Worm (Caenorhabditis elegans) whole organism, midembryonic: ENCODE measurements around the gene F36D3.5.

Experiments
- T22C8.4 ChIP-seq: fragments of 200-800 bp; sonication (Bioruptor generic); IDR thresholded peaks from 2 replicates; pipeline ENCODE4 v1.3.6; 2022; ENCODE audit warnings: missing genetic modification characterization, missing compliant biosample characterization
- cog-1 ChIP-seq: sonication (generic microtip); optimal IDR thresholded peaks from 2 replicates; lab custom pipeline; 2016; ENCODE audit warnings: missing genetic modification characterization, missing compliant biosample characterization
- flt-1 ChIP-seq: fragments of 200-800 bp; sonication (Bioruptor generic); IDR thresholded peaks from 2 replicates; pipeline ENCODE4 v1.3.6; 2022; ENCODE audit warnings: missing genetic modification characterization, missing compliant biosample characterization
- klf-2 ChIP-seq: fragments of 200-800 bp; sonication (Bioruptor generic); conservative IDR thresholded peaks from 2 replicates; pipeline ENCODE4 v1.3.6; 2022; ENCODE audit warnings: missing genetic modification reagents, missing genetic modification characterization, missing compliant biosample characterization
- med-1 ChIP-seq: sonication (generic microtip); optimal IDR thresholded peaks from 2 replicates; lab custom pipeline; 2017; ENCODE audit warnings: missing genetic modification characterization, mild to moderate bottlenecking, missing compliant biosample characterization, antibody characterized with exemption, missing genetic modification reagents; ENCODE audit not compliant: insufficient read depth
- ref-1 ChIP-seq: fragments of 200-800 bp; sonication (Bioruptor generic); conservative IDR thresholded peaks from 2 replicates; pipeline ENCODE4 v1.3.6; 2022; ENCODE audit warnings: missing genetic modification reagents, missing genetic modification characterization, missing compliant biosample characterization
- tab-1 ChIP-seq: fragments of 200-800 bp; sonication (Bioruptor generic); IDR thresholded peaks from 2 replicates; pipeline ENCODE4 v1.3.6; 2022; ENCODE audit warnings: missing genetic modification characterization, missing compliant biosample characterization
- ztf-23 ChIP-seq: fragments of 200-800 bp; sonication (Bioruptor generic); IDR thresholded peaks from 2 replicates; pipeline ENCODE4 v1.3.6; 2022; ENCODE audit warnings: missing genetic modification reagents, missing genetic modification characterization, missing compliant biosample characterization
- ztf-29 ChIP-seq: fragments of 200-800 bp; sonication (Bioruptor generic); IDR thresholded peaks from 2 replicates; pipeline ENCODE4 v1.3.6; 2022; ENCODE audit warnings: missing genetic modification reagents, missing genetic modification characterization, missing compliant biosample characterization

Gene F36D3.5

DNA sequence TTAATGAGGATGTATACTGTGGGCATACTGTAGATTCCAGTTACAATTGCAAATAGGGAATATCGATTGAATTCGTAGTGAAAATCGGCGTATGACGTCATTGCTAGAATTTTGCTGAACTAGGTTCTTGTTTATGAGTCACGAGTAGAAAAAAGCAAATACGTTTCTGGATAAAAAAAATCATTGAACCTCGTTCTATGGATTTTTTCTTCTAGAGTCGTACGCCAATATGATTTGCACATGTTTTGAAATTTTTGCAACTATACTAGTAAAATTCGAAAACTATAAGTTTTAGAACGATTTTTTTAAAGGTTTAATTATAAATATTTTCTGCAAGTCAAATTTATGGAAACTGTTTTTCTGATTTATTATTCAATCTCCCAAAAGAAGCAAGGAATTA is 47.2 kb downstream of the F36D3.5 start, which contains the start of gene sru-44:
Gene sru-44, minus strand, starts transcription at position 101 of the 400 bp plus-strand sequence.
- TF ChIP-seq ztf-23 (GFP tag; lab: Robert Waterston, UW), result no peak
- TF ChIP-seq flt-1 (GFP tag; lab: Robert Waterston, UW), result no peak
- no peak for TF ChIP-seq tab-1 (GFP tag; lab: Robert Waterston, UW)
- TF ChIP-seq T22C8.4 (GFP tag; lab: Robert Waterston, UW), result no peak
- TF ChIP-seq med-1 (GFP tag; lab: Kevin White, UChicago), result no peak
- no peak for TF ChIP-seq klf-2 (GFP tag; lab: Robert Waterston, UW)
- no peak for TF ChIP-seq ztf-29 (GFP tag; lab: Robert Waterston, UW)
- no peak for TF ChIP-seq cog-1
- TF ChIP-seq ref-1 (GFP tag; lab: Robert Waterston, UW), result no peak

DNA sequence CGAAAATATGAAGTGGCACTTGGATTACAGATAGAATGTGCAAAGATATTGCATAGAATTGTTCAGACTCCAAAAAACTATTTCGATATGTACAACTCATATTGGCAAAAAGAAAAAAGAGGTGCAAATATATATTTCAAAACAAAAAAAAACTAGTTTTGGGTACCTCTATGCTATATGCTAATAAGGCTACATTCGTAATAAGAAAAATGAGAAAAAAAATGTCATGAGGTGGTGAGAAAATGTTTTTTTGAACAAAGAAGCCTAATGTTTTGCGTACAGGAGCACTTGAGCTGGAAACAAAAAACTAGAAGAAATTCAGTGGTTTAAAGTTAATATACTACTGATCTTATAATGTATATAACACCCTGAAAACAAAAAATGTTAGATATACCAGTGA is 54.2 kb downstream of the F36D3.5 start, which contains the start of gene srh-142:
Gene srh-142, minus strand, starts transcription at position 101 of the 400 bp plus-strand sequence.
- TF ChIP-seq T22C8.4 (GFP tag; lab: Robert Waterston, UW), result no peak
- TF ChIP-seq tab-1 (GFP tag; lab: Robert Waterston, UW), result no peak
- TF ChIP-seq ztf-23 (GFP tag; lab: Robert Waterston, UW), result no peak
- TF ChIP-seq ref-1 (GFP tag; lab: Robert Waterston, UW), result no peak
- TF ChIP-seq flt-1 (GFP tag; lab: Robert Waterston, UW), result no peak
- TF ChIP-seq cog-1, result no peak
- TF ChIP-seq ztf-29 (GFP tag; lab: Robert Waterston, UW), result no peak
- no peak for TF ChIP-seq klf-2 (GFP tag; lab: Robert Waterston, UW)
- TF ChIP-seq med-1 (GFP tag; lab: Kevin White, UChicago), result no peak
